Worm (Caenorhabditis elegans) whole organism, young adult: ENCODE results near the gene slc-17.7.

Source experiments
- F55B11.4 ChIP-seq: sonication (generic microtip); optimal IDR thresholded peaks from 2 replicates; lab custom pipeline; 2016; ENCODE audit warnings: missing compliant biosample characterization, missing genetic modification characterization, borderline replicate concordance; ENCODE audit not compliant: insufficient read depth
- attf-5 ChIP-seq: fragments of 200-800 bp; sonication (Bioruptor generic); optimal IDR thresholded peaks from 2 replicates; lab custom pipeline; 2018; ENCODE audit warnings: mild to moderate bottlenecking, missing genetic modification characterization, missing compliant biosample characterization
- ceh-27 ChIP-seq: fragments of 200-800 bp; sonication (Bioruptor generic); optimal IDR thresholded peaks from 2 replicates; lab custom pipeline; 2018; ENCODE audit warnings: mild to moderate bottlenecking, missing genetic modification characterization, moderate library complexity, missing compliant biosample characterization
- pha-4 ChIP-seq: fragments of 150-350 bp; sonication (generic microtip); optimal IDR thresholded peaks from 2 replicates; lab custom pipeline; 2014; ENCODE audit warnings: missing biosample characterization, missing genetic modification reagents, missing genetic modification characterization
- tlf-1 ChIP-seq: fragments of 200-800 bp; sonication (Bioruptor generic); optimal IDR thresholded peaks from 2 replicates; lab custom pipeline; 2018; ENCODE audit warnings: mild to moderate bottlenecking, missing genetic modification characterization, missing compliant biosample characterization
- ztf-28 ChIP-seq: fragments of 200-800 bp; sonication (Bioruptor generic); IDR thresholded peaks from 2 replicates; pipeline ENCODE4 v1.3.6; 2022; ENCODE audit warnings: missing genetic modification reagents, missing genetic modification characterization, missing compliant biosample characterization
- ztf-3 ChIP-seq: fragments of 200-800 bp; sonication (Bioruptor generic); optimal IDR thresholded peaks from 2 replicates; lab custom pipeline; 2018; ENCODE audit warnings: mild to moderate bottlenecking, missing genetic modification characterization, missing compliant biosample characterization

- TF ChIP-seq ztf-3 (GFP tag; lab: Kevin White, UChicago): no peak
- no peak for TF ChIP-seq attf-5
- no peak for TF ChIP-seq ceh-27 (GFP tag; lab: Kevin White, UChicago)
- no peak for TF ChIP-seq ztf-28 (GFP tag; lab: Robert Waterston, UW)
- no peak for TF ChIP-seq F55B11.4 (tag; lab: Kevin White, UChicago)
- no peak for TF ChIP-seq tlf-1 (GFP tag; lab: Kevin White, UChicago)
- no peak for TF ChIP-seq pha-4 (tag; lab: Kevin White, UChicago)
Observed at ce11 chrV:9246260-9246659, 20.0 kb downstream of the slc-17.7 start, which contains the start of gene aat-2.
